Worm (Caenorhabditis elegans): ENCODE data around the gene efhd-1.

ce11 chrII:14197499-14198096, 19.0 kb downstream of the efhd-1 start, which contains the start of gene ace-4:
- TF ChIP-seq ceh-79 (tag; optimal IDR thresholded peaks at IDR 0.05) = no peak
- TF ChIP-seq ccch-3 (GFP tag; optimal IDR thresholded peaks at IDR 0.05) = no peak
- no peak for TF ChIP-seq nhr-90 (tag; optimal IDR thresholded peaks at IDR 0.05)
- no peak for TF ChIP-seq hmg-1.2 (GFP tag; IDR thresholded peaks at IDR 0.05)
- TF ChIP-seq snpc-1.1 (tag; optimal IDR thresholded peaks at IDR 0.05; ENCODE audit: insufficient read depth) = no peak
- TF ChIP-seq cebp-2 (GFP tag; IDR thresholded peaks at IDR 0.05) = no peak
- TF ChIP-seq C17E4.6 (GFP tag; IDR thresholded peaks at IDR 0.05) = no peak
- no peak for TF ChIP-seq ets-4 (GFP tag; optimal IDR thresholded peaks at IDR 0.05)
- no peak for TF ChIP-seq ztf-18 (tag; optimal IDR thresholded peaks at IDR 0.05)
- TF ChIP-seq unc-62 (GFP tag; optimal IDR thresholded peaks at IDR 0.05) = no peak
- TF ChIP-seq zim-3 (tag; optimal IDR thresholded peaks at IDR 0.05) = no peak

All from whole organism, young adult.